Worm (Caenorhabditis elegans): Measurements from ENCODE around the gene lon-8.
A peak's percentile ranks its signal among the peaks of the same experiment; 100 is the strongest.

Gene lon-8

ce11 chrV:17951172-17951999 is 49.8 kb downstream of the lon-8 start, which contains the start of gene Y59A8B.24 (continued):
- TF ChIP-seq lsy-2 (tag; optimal IDR thresholded peaks at IDR 0.05) (peak; percentile 87 to 92), dmd-8 (GFP tag; IDR thresholded peaks at IDR 0.05) (0 out of 2 replicates have a peak, but pooled peaks have one; percentile 67), ceh-32 (tag; optimal IDR thresholded peaks at IDR 0.05; ENCODE audit: poor library complexity) (no peak), spr-1 (tag; optimal IDR thresholded peaks at IDR 0.05) (peak; percentile 84), egl-43 (GFP tag; IDR thresholded peaks at IDR 0.05) (peak; percentile 88), daf-19 (GFP tag; conservative IDR thresholded peaks at IDR 0.05) (no peak), hif-1 (tag; optimal IDR thresholded peaks at IDR 0.05) (peak; percentile 88 to 100), skn-1 (tag; optimal IDR thresholded peaks at IDR 0.05) (no peak), ztf-7 (tag; optimal IDR thresholded peaks at IDR 0.05) (peak; percentile 31), zip-11 (GFP tag; IDR thresholded peaks at IDR 0.05) (no peak), F10B5.3 (tag; optimal IDR thresholded peaks at IDR 0.05) (peak; percentile 33), nhr-11 (tag; optimal IDR thresholded peaks at IDR 0.05) (peak; percentile 95), aha-1 (tag) (peak; percentile 100), zip-2 (tag; optimal IDR thresholded peaks at IDR 0.05) (no peak), unc-62 (GFP tag; optimal IDR thresholded peaks at IDR 0.05 in 1 of 2) (no peak), unc-62 (tag; optimal IDR thresholded peaks at IDR 0.05) (no peak), ceh-62 (tag; optimal IDR thresholded peaks at IDR 0.05) (no peak), mxl-2 (GFP tag; conservative IDR thresholded peaks at IDR 0.05) (0 out of 2 replicates have a peak, but pooled peaks have one; percentile 47), nhr-42 (GFP tag; IDR thresholded peaks at IDR 0.05) (peak; percentile 77), dpl-1 (GFP tag; optimal IDR thresholded peaks at IDR 0.05) (peak; percentile 68), F26F4.8 (GFP tag; conservative IDR thresholded peaks at IDR 0.05) (no peak), dmd-6 (GFP tag; IDR thresholded peaks at IDR 0.05) (peak; percentile 87), mxl-3 (GFP tag; optimal IDR thresholded peaks at IDR 0.05) (peak; percentile 94), egl-27 (tag; optimal IDR thresholded peaks at IDR 0.05) (no peak), snpc-1.2 (GFP tag; IDR thresholded peaks at IDR 0.05) (no peak), nhr-28 (tag; optimal IDR thresholded peaks at IDR 0.05) (peak; percentile 81), T20F7.1 (GFP tag; optimal IDR thresholded peaks at IDR 0.05) (no peak), spr-3 (GFP tag; optimal IDR thresholded peaks at IDR 0.05) (peak; percentile 78), saeg-2 (GFP tag; IDR thresholded peaks at IDR 0.05) (no peak), F37D6.2 (tag; optimal IDR thresholded peaks at IDR 0.05) (peak; percentile 73), nhr-76 (tag; optimal IDR thresholded peaks at IDR 0.05) (no peak), Y75B8A.6 (GFP tag; IDR thresholded peaks at IDR 0.05) (0 out of 2 replicates have a peak, but pooled peaks have one; percentile 55), ceh-82 (tag; optimal IDR thresholded peaks at IDR 0.05) (no peak), nhr-77 (tag; optimal IDR thresholded peaks at IDR 0.05) (peak; percentile 93), dmd-9 (GFP tag; IDR thresholded peaks at IDR 0.05) (peak; percentile 76), tag-97 (GFP tag; IDR thresholded peaks at IDR 0.05) (no peak), Y105C5A.15 (GFP tag; IDR thresholded peaks at IDR 0.05) (no peak; the same call in 1 of the 2 replicates), vab-7 (GFP tag; IDR thresholded peaks at IDR 0.05) (peak; percentile 39; the same call in 1 of the 2 replicates), jun-1 (tag; optimal IDR thresholded peaks at IDR 0.05) (peak; percentile 74), nhr-48 (tag; optimal IDR thresholded peaks at IDR 0.05) (peak; percentile 93), mdl-1 (tag; optimal IDR thresholded peaks at IDR 0.05) (peak; percentile 67 to 94), hmg-1.1 (GFP tag; IDR thresholded peaks at IDR 0.05) (peak; percentile 97), nhr-41 (GFP tag; IDR thresholded peaks at IDR 0.05) (peak; percentile 93), arid-1 (GFP tag; conservative IDR thresholded peaks at IDR 0.05) (peak; percentile 85), lin-39 (tag; optimal IDR thresholded peaks at IDR 0.05) (no peak), nhr-6 (tag; optimal IDR thresholded peaks at IDR 0.05) (peak; percentile 94), madf-9 (GFP tag; conservative IDR thresholded peaks at IDR 0.05) (peak; percentile 80), duxl-1 (tag; optimal IDR thresholded peaks at IDR 0.05; ENCODE audit: poor library complexity) (peak; percentile 63), aly-2 (tag; optimal IDR thresholded peaks at IDR 0.05) (no peak), T26A8.4 (GFP tag; IDR thresholded peaks at IDR 0.05) (peak; percentile 79)
